Worm (Caenorhabditis elegans): ENCODE measurements around the gene F44E2.6.

- TF ChIP-seq him-1 (tag; optimal IDR thresholded peaks at IDR 0.05) (peak; percentile 88), dao-5 (tag; optimal IDR thresholded peaks at IDR 0.05) (no peak)
Observed at ce11 chrIII:8799964-8800795, 44.8 kb downstream of the F44E2.6 start, which contains the start of gene F54F2.6.

Measured in whole organism, L4/young adult.